Worm (Caenorhabditis elegans) whole organism, L1 larva: ENCODE results near the gene T05C3.6.

Source experiments
- C16A3.4 ChIP-seq: fragments of 150-350 bp; optimal IDR thresholded peaks from 2 replicates; lab custom pipeline; 2014; ENCODE audit warnings: missing biosample characterization, missing genetic modification characterization
- aly-2 ChIP-seq: fragments of 150-350 bp; optimal IDR thresholded peaks from 2 replicates; lab custom pipeline; 2014; ENCODE audit warnings: missing biosample characterization, missing genetic modification characterization
- ama-1 ChIP-seq: fragments of 150-350 bp; optimal IDR thresholded peaks from 2 replicates; lab custom pipeline; 2014
- ceh-82 ChIP-seq, 3 experiments: fragments of 150-350 bp in 1 of 3; sonication (generic microtip) in 2 of 3; optimal IDR thresholded peaks; 2 replicates each; lab custom pipeline; 2014 to 2017; ENCODE audit warnings: missing biosample characterization in 3 of 3, missing genetic modification characterization in 3 of 3
- ceh-88 ChIP-seq: fragments of 200-800 bp; sonication (Bioruptor generic); IDR thresholded peaks from 2 replicates; pipeline ENCODE4 v1.3.6; 2022; ENCODE audit warnings: missing genetic modification characterization, missing compliant biosample characterization
- dpl-1 ChIP-seq, 3 experiments: fragments of 150-350 bp in 2 of 3; sonication (generic microtip) in 1 of 3; optimal IDR thresholded peaks; 2 replicates each; lab custom pipeline; 2014 to 2017; ENCODE audit warnings: missing biosample characterization in 3 of 3, missing genetic modification characterization in 3 of 3, missing genetic modification reagents in 3 of 3
- efl-1 ChIP-seq, 4 experiments: fragments of 150-350 bp; optimal IDR thresholded peaks in 3 of 4; peaks in 1 of 4; 1 replicate in 1 of 4; 2 replicates in 3 of 4; lab custom pipeline; 2014; ENCODE audit warnings: missing biosample characterization in 2 of 4, missing genetic modification characterization in 2 of 4, missing genetic modification reagents in 2 of 4
- egl-13 ChIP-seq: sonication (generic microtip); optimal IDR thresholded peaks from 2 replicates; lab custom pipeline; 2016; ENCODE audit warnings: missing genotype, missing genetic modification reagents, missing genetic modification characterization, missing compliant biosample characterization
- elt-2 ChIP-seq: sonication (generic microtip); optimal IDR thresholded peaks from 2 replicates; lab custom pipeline; 2016; ENCODE audit warnings: missing genetic modification characterization, mild to moderate bottlenecking, inconsistent platforms, missing compliant biosample characterization, missing genetic modification reagents
- elt-3 ChIP-seq, 6 experiments: fragments of 150-350 bp in 1 of 6; sonication (generic microtip); optimal IDR thresholded peaks; 2 replicates each; lab custom pipeline; 2017 to 2018; ENCODE audit warnings: missing biosample characterization in 6 of 6, missing genetic modification characterization in 6 of 6, inconsistent platforms in 1 of 6
- ets-5 ChIP-seq: fragments of 200-800 bp; sonication (Bioruptor generic); IDR thresholded peaks from 2 replicates; pipeline ENCODE4 v1.3.6; 2022; ENCODE audit warnings: missing genetic modification characterization, missing compliant biosample characterization
- fkh-10 ChIP-seq: sonication (generic microtip); optimal IDR thresholded peaks from 2 replicates; lab custom pipeline; 2017; ENCODE audit warnings: missing biosample characterization, missing genetic modification reagents, missing genetic modification characterization
- fkh-8 ChIP-seq: sonication (generic microtip); optimal IDR thresholded peaks from 2 replicates; lab custom pipeline; 2016; ENCODE audit warnings: mild to moderate bottlenecking, missing genetic modification characterization, missing compliant biosample characterization
- hlh-17 ChIP-seq: fragments of 200-800 bp; sonication (Bioruptor generic); optimal IDR thresholded peaks from 2 replicates; lab custom pipeline; 2018; ENCODE audit warnings: missing genetic modification characterization, mild to moderate bottlenecking, missing compliant biosample characterization, moderate library complexity, borderline replicate concordance
- lin-35 ChIP-seq, 2 experiments: fragments of 150-350 bp; optimal IDR thresholded peaks; 2 replicates each; lab custom pipeline; 2014; ENCODE audit warnings: missing biosample characterization in 2 of 2, missing genetic modification characterization in 2 of 2, missing genetic modification reagents in 2 of 2
- lin-39 ChIP-seq: fragments of 150-350 bp; optimal IDR thresholded peaks from 2 replicates; lab custom pipeline; 2014; ENCODE audit warnings: missing biosample characterization, missing genetic modification reagents, missing genetic modification characterization
- mdl-1 ChIP-seq, 2 experiments: fragments of 150-350 bp; optimal IDR thresholded peaks; 2 replicates each; lab custom pipeline; 2014 to 2017; ENCODE audit warnings: missing biosample characterization in 2 of 2, missing genetic modification characterization in 2 of 2, inconsistent platforms in 1 of 2
- nhr-11 ChIP-seq: fragments of 150-350 bp; optimal IDR thresholded peaks from 2 replicates; lab custom pipeline; 2014; ENCODE audit warnings: missing biosample characterization, missing genetic modification characterization
- nhr-20 ChIP-seq: sonication (generic microtip); optimal IDR thresholded peaks from 2 replicates; lab custom pipeline; 2016; ENCODE audit warnings: mild to moderate bottlenecking, missing genetic modification characterization, missing compliant biosample characterization
- nhr-237 ChIP-seq: fragments of 150-350 bp; optimal IDR thresholded peaks from 2 replicates; lab custom pipeline; 2014; ENCODE audit warnings: missing biosample characterization, missing genetic modification characterization
- nhr-28 ChIP-seq: fragments of 150-350 bp; optimal IDR thresholded peaks from 2 replicates; lab custom pipeline; 2014; ENCODE audit warnings: missing biosample characterization, missing genetic modification characterization
- nhr-76 ChIP-seq: sonication (generic microtip); optimal IDR thresholded peaks from 2 replicates; lab custom pipeline; 2017; ENCODE audit warnings: missing biosample characterization, missing genetic modification characterization
- nhr-84 ChIP-seq: sonication (generic microtip); optimal IDR thresholded peaks from 2 replicates; lab custom pipeline; 2017; ENCODE audit warnings: missing biosample characterization, missing genetic modification characterization
- nhr-90 ChIP-seq: sonication (generic microtip); optimal IDR thresholded peaks from 2 replicates; lab custom pipeline; 2016; ENCODE audit warnings: mild to moderate bottlenecking, missing genetic modification characterization, missing compliant biosample characterization; ENCODE audit not compliant: poor library complexity
- pqm-1 ChIP-seq: sonication (generic microtip); optimal IDR thresholded peaks from 3 replicates; lab custom pipeline; 2017; ENCODE audit warnings: missing biosample characterization, missing genetic modification characterization
- rnt-1 ChIP-seq: sonication (generic microtip); optimal IDR thresholded peaks from 2 replicates; lab custom pipeline; 2016; ENCODE audit warnings: mild to moderate bottlenecking, missing genetic modification characterization, moderate library complexity, missing compliant biosample characterization
- snpc-4 ChIP-seq: fragments of 150-350 bp; optimal IDR thresholded peaks from 2 replicates; lab custom pipeline; 2014; ENCODE audit warnings: missing biosample characterization, missing genetic modification characterization
- sptf-1 ChIP-seq: fragments of 150-350 bp; optimal IDR thresholded peaks from 2 replicates; lab custom pipeline; 2014; ENCODE audit warnings: missing biosample characterization, missing genetic modification characterization
- sup-37 ChIP-seq: fragments of 200-800 bp; sonication (Bioruptor generic); optimal IDR thresholded peaks from 2 replicates; lab custom pipeline; 2018; ENCODE audit warnings: mild to moderate bottlenecking, missing genetic modification characterization, missing compliant biosample characterization
- swsn-7 ChIP-seq: sonication (generic microtip); optimal IDR thresholded peaks from 2 replicates; lab custom pipeline; 2016; ENCODE audit warnings: missing genetic modification characterization, missing compliant biosample characterization
- unc-30 ChIP-seq: sonication (generic microtip); optimal IDR thresholded peaks from 2 replicates; lab custom pipeline; 2017; ENCODE audit warnings: missing biosample characterization, missing genetic modification characterization
- vab-15 ChIP-seq: sonication (generic microtip); optimal IDR thresholded peaks from 2 replicates; lab custom pipeline; 2017; ENCODE audit warnings: missing genotype, mild to moderate bottlenecking, missing genetic modification characterization, missing compliant biosample characterization
- xbp-1 ChIP-seq: sonication (generic microtip); optimal IDR thresholded peaks from 2 replicates; lab custom pipeline; 2016; ENCODE audit warnings: missing genetic modification characterization, missing compliant biosample characterization
- zip-4 ChIP-seq: fragments of 200-800 bp; sonication (Bioruptor generic); optimal IDR thresholded peaks from 2 replicates; lab custom pipeline; 2018; ENCODE audit warnings: mild to moderate bottlenecking, missing genetic modification characterization, moderate library complexity, missing compliant biosample characterization

T05C3.6 gene

DNA sequence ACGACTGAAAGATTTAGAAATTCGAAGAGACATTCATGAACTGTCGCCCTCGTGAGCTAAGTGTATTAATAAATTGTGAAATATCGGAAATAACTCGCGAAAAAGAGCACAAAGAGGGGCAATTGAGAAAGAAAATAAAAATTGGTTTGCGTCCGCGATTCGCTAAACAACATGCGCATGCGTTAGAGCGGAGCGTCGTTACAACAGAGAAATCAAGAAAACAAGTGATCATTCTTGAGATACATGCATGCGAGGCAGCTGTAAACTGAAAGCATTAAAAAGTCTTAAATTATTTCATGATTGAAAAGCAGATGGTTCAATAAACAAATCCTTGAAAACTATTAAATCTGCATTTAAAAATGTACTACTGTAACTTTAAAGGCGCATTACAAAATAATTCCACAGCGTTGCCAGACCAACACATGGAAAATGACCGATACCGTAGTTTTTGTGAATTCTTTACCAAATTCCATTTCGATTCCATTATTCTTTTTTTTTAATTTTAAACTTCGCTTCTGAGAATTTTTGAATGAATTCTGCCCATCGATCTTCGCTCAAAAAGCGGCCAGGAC, 46.1 kb downstream of the T05C3.6 start, which contains the start of the genes cox-16 and syp-2 (continued):
- TF ChIP-seq ceh-82 (tag; optimal IDR thresholded peaks at IDR 0.05; lab: Kevin White, UChicago): peak in 2 of 3 experiments; percentile 3 to 11
- no peak for TF ChIP-seq mdl-1 (tag; optimal IDR thresholded peaks at IDR 0.05; lab: Kevin White, UChicago)
- no peak for TF ChIP-seq pqm-1 (tag; lab: Kevin White, UChicago)
- TF ChIP-seq fkh-10: no peak
- TF ChIP-seq swsn-7: no peak
- no peak for TF ChIP-seq snpc-4 (tag; lab: Kevin White, UChicago)
- TF ChIP-seq nhr-84: no peak
- TF ChIP-seq lin-35 (GFP tag; optimal IDR thresholded peaks at IDR 0.05; lab: Kevin White, UChicago): peak; percentile 33 to 52
- TF ChIP-seq nhr-11 (tag; lab: Kevin White, UChicago): no peak
- TF ChIP-seq sup-37: no peak
- TF ChIP-seq nhr-237 (tag; lab: Kevin White, UChicago): no peak
- no peak for TF ChIP-seq nhr-28 (tag; lab: Kevin White, UChicago)
- TF ChIP-seq nhr-76 (tag; lab: Kevin White, UChicago): no peak
- no peak for TF ChIP-seq xbp-1 (tag; lab: Kevin White, UChicago)
- TF ChIP-seq ets-5 (GFP tag; lab: Robert Waterston, UW): no peak
- TF ChIP-seq elt-2 (tag; lab: Kevin White, UChicago): no peak
- no peak for TF ChIP-seq fkh-8 (tag; lab: Kevin White, UChicago)
- no peak for TF ChIP-seq zip-4 (GFP tag; lab: Kevin White, UChicago)
- peak; percentile 33 to 45 for TF ChIP-seq efl-1 (optimal IDR thresholded peaks at IDR 0.05; lab: Kevin White, UChicago)
- peak; percentile 35 to 86 for TF ChIP-seq efl-1 (GFP tag; optimal IDR thresholded peaks at IDR 0.05 in 1 of 2; lab: Kevin White, UChicago)

DNA sequence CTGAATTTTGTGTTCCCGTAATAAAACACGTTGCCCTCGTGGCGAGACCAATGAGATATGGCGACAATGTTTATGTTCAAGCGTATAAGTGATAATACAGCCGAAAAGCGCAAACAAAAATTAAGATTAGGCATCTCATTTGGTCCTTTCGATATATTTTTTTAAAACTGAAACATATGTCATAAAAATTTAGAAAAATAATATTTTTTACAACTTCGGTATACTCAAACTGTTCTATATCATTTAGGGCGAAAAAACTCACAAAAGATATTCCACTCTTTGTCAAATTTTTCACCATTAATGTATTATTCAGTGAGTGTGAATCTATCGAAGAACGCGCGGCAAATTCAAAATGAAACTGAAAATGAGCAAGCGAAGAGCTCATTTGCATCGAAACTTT, 48.3 kb downstream of the T05C3.6 start, which contains the start of gene cft-1:
cft-1 (plus strand) TSS at position 301 of the 400 bp plus-strand sequence.
- TF ChIP-seq hlh-17 (GFP tag; lab: Kevin White, UChicago) (no peak), sup-37 (no peak), sptf-1 (tag; lab: Kevin White, UChicago) (no peak), nhr-90 (tag; lab: Kevin White, UChicago) (no peak), unc-30 (tag; lab: Kevin White, UChicago) (no peak), dpl-1 (GFP tag; optimal IDR thresholded peaks at IDR 0.05; lab: Kevin White, UChicago) (no peak), ama-1 (no peak), elt-2 (tag; lab: Kevin White, UChicago) (no peak), fkh-10 (no peak), mdl-1 (tag; optimal IDR thresholded peaks at IDR 0.05; lab: Kevin White, UChicago) (no peak), nhr-20 (tag; lab: Kevin White, UChicago) (no peak), zip-4 (GFP tag; lab: Kevin White, UChicago) (no peak), elt-3 (tag; optimal IDR thresholded peaks at IDR 0.05; lab: Kevin White, UChicago) (no peak), C16A3.4 (tag; lab: Kevin White, UChicago) (no peak), vab-15 (tag; lab: Kevin White, UChicago) (no peak), aly-2 (tag; lab: Kevin White, UChicago) (no peak), rnt-1 (tag; lab: Kevin White, UChicago) (no peak), ceh-88 (GFP tag; lab: Robert Waterston, UW) (no peak), egl-13 (tag; lab: Kevin White, UChicago) (no peak), lin-39 (tag; lab: Kevin White, UChicago) (no peak)
